Worm (Caenorhabditis elegans): ENCODE data around the gene F47B10.4.

DNA sequence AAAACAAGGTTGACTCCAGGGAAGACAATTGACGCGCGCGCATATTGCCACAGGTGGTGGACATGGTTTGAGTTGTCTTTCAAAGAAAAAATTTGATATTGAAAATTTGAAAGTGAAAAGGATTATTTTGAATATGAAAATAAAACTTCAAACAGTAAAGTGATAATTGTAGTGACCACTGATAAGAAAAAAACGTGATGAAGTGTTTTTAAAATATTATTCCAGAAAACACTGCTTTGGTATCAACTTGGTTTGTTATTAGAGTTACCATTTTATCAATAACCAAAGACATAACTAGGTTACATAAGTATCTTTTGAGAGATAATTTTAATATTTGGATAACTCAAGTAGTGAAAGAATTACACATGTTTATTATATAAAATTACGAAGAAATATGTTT is 25.1 kb downstream of the F47B10.4 start:
- TF ChIP-seq dao-5 (tag; optimal IDR thresholded peaks at IDR 0.05): no peak
- no peak for TF ChIP-seq W03F9.2 (tag; optimal IDR thresholded peaks at IDR 0.05)
- TF ChIP-seq him-1 (tag; optimal IDR thresholded peaks at IDR 0.05): no peak

Measured in whole organism, L4/young adult.